Worm (Caenorhabditis elegans) whole organism, midembryonic: Measurements from ENCODE around the gene lurp-4.
A peak's percentile ranks its signal among the peaks of the same experiment; 100 is the strongest.

Experiments used
- T22C8.4 ChIP-seq: fragments of 200-800 bp; sonication (Bioruptor generic); IDR thresholded peaks from 2 replicates; pipeline ENCODE4 v1.3.6; 2022; ENCODE audit warnings: missing genetic modification characterization, missing compliant biosample characterization
- cog-1 ChIP-seq: sonication (generic microtip); optimal IDR thresholded peaks from 2 replicates; lab custom pipeline; 2016; ENCODE audit warnings: missing genetic modification characterization, missing compliant biosample characterization
- flt-1 ChIP-seq: fragments of 200-800 bp; sonication (Bioruptor generic); IDR thresholded peaks from 2 replicates; pipeline ENCODE4 v1.3.6; 2022; ENCODE audit warnings: missing genetic modification characterization, missing compliant biosample characterization
- klf-2 ChIP-seq: fragments of 200-800 bp; sonication (Bioruptor generic); conservative IDR thresholded peaks from 2 replicates; pipeline ENCODE4 v1.3.6; 2022; ENCODE audit warnings: missing genetic modification reagents, missing genetic modification characterization, missing compliant biosample characterization
- med-1 ChIP-seq: sonication (generic microtip); optimal IDR thresholded peaks from 2 replicates; lab custom pipeline; 2017; ENCODE audit warnings: missing genetic modification characterization, mild to moderate bottlenecking, missing compliant biosample characterization, antibody characterized with exemption, missing genetic modification reagents; ENCODE audit not compliant: insufficient read depth
- ref-1 ChIP-seq: fragments of 200-800 bp; sonication (Bioruptor generic); conservative IDR thresholded peaks from 2 replicates; pipeline ENCODE4 v1.3.6; 2022; ENCODE audit warnings: missing genetic modification reagents, missing genetic modification characterization, missing compliant biosample characterization
- tab-1 ChIP-seq: fragments of 200-800 bp; sonication (Bioruptor generic); IDR thresholded peaks from 2 replicates; pipeline ENCODE4 v1.3.6; 2022; ENCODE audit warnings: missing genetic modification characterization, missing compliant biosample characterization
- ztf-23 ChIP-seq: fragments of 200-800 bp; sonication (Bioruptor generic); IDR thresholded peaks from 2 replicates; pipeline ENCODE4 v1.3.6; 2022; ENCODE audit warnings: missing genetic modification reagents, missing genetic modification characterization, missing compliant biosample characterization
- ztf-29 ChIP-seq: fragments of 200-800 bp; sonication (Bioruptor generic); IDR thresholded peaks from 2 replicates; pipeline ENCODE4 v1.3.6; 2022; ENCODE audit warnings: missing genetic modification reagents, missing genetic modification characterization, missing compliant biosample characterization

The lurp-4 gene

ce11 chrV:13112937-13113497 lies 20.6 kb downstream of the lurp-4 start:
- TF ChIP-seq cog-1 (no peak), flt-1 (GFP tag; lab: Robert Waterston, UW) (no peak), ztf-23 (GFP tag; lab: Robert Waterston, UW) (no peak), ref-1 (GFP tag; lab: Robert Waterston, UW) (no peak), klf-2 (GFP tag; lab: Robert Waterston, UW) (no peak), med-1 (GFP tag; lab: Kevin White, UChicago) (no peak), T22C8.4 (no peak), ztf-29 (GFP tag; lab: Robert Waterston, UW) (no peak), tab-1 (no peak)

ce11 chrV:13114552-13115237 lies 22.2 kb downstream of the lurp-4 start:
- TF ChIP-seq ztf-23 (GFP tag; lab: Robert Waterston, UW), result no peak
- no peak for TF ChIP-seq med-1 (GFP tag; lab: Kevin White, UChicago)
- TF ChIP-seq cog-1, result no peak
- TF ChIP-seq T22C8.4, result no peak
- no peak for TF ChIP-seq flt-1 (GFP tag; lab: Robert Waterston, UW)
- no peak for TF ChIP-seq ztf-29 (GFP tag; lab: Robert Waterston, UW)
- no peak for TF ChIP-seq tab-1
- no peak for TF ChIP-seq ref-1 (GFP tag; lab: Robert Waterston, UW)
- no peak for TF ChIP-seq klf-2 (GFP tag; lab: Robert Waterston, UW)

ce11 chrV:13116114-13116603 lies 23.7 kb downstream of the lurp-4 start, which contains the start of gene acly-2:
TSS of gene acly-2 (plus strand) at chrV:13116488.
- TF ChIP-seq flt-1 (GFP tag; lab: Robert Waterston, UW) (no peak), cog-1 (no peak)

ce11 chrV:13120097-13120496 lies 27.6 kb downstream of the lurp-4 start, which contains the start of gene max-1:
TSS of gene max-1 (minus strand) at chrV:13120220.
- TF ChIP-seq flt-1 (GFP tag; lab: Robert Waterston, UW) (no peak), ztf-23 (GFP tag; lab: Robert Waterston, UW) (no peak), ref-1 (GFP tag; lab: Robert Waterston, UW) (no peak), tab-1 (no peak), med-1 (GFP tag; lab: Kevin White, UChicago) (no peak), klf-2 (GFP tag; lab: Robert Waterston, UW) (no peak), cog-1 (no peak), ztf-29 (GFP tag; lab: Robert Waterston, UW) (no peak), T22C8.4 (no peak)

ce11 chrV:13121266-13121665 lies 28.8 kb downstream of the lurp-4 start:
- no peak for TF ChIP-seq flt-1 (GFP tag; lab: Robert Waterston, UW)
- no peak for TF ChIP-seq med-1 (GFP tag; lab: Kevin White, UChicago)
- TF ChIP-seq cog-1, result no peak
- no peak for TF ChIP-seq ztf-29 (GFP tag; lab: Robert Waterston, UW)
- TF ChIP-seq T22C8.4, result no peak
- TF ChIP-seq klf-2 (GFP tag; lab: Robert Waterston, UW), result no peak
- no peak for TF ChIP-seq ref-1 (GFP tag; lab: Robert Waterston, UW)
- TF ChIP-seq tab-1, result no peak
- TF ChIP-seq ztf-23 (GFP tag; lab: Robert Waterston, UW), result no peak

- TF ChIP-seq tab-1 (no peak), flt-1 (GFP tag; lab: Robert Waterston, UW) (no peak), med-1 (GFP tag; lab: Kevin White, UChicago) (no peak), cog-1 (no peak), T22C8.4 (no peak), ztf-23 (GFP tag; lab: Robert Waterston, UW) (no peak), ztf-29 (GFP tag; lab: Robert Waterston, UW) (no peak), ref-1 (GFP tag; lab: Robert Waterston, UW) (no peak), klf-2 (GFP tag; lab: Robert Waterston, UW) (no peak)
Measured at ce11 chrV:13129895-13130294, 37.4 kb downstream of the lurp-4 start, which contains the start of gene eat-6. TSS of gene eat-6 (minus strand) at chrV:13129995.

ce11 chrV:13130439-13130840 lies 38.0 kb downstream of the lurp-4 start:
- TF ChIP-seq cog-1 (peak; percentile 25), T22C8.4 (peak; percentile 41; the same call in 1 of the 2 replicates), ref-1 (GFP tag; lab: Robert Waterston, UW) (no peak), klf-2 (GFP tag; lab: Robert Waterston, UW) (no peak), flt-1 (GFP tag; lab: Robert Waterston, UW) (no peak), tab-1 (0 out of 2 replicates have a peak, but pooled peaks have one; percentile 48), ztf-23 (GFP tag; lab: Robert Waterston, UW) (0 out of 2 replicates have a peak, but pooled peaks have one; percentile 50), ztf-29 (GFP tag; lab: Robert Waterston, UW) (no peak), med-1 (GFP tag; lab: Kevin White, UChicago) (no peak)

- TF ChIP-seq cog-1 (no peak), tab-1 (no peak)
Measured at ce11 chrV:13131487-13131886, 39.0 kb downstream of the lurp-4 start.

- no peak for TF ChIP-seq T22C8.4
- TF ChIP-seq tab-1, result no peak
- TF ChIP-seq med-1 (GFP tag; lab: Kevin White, UChicago), result no peak
- TF ChIP-seq cog-1, result no peak
- TF ChIP-seq ztf-23 (GFP tag; lab: Robert Waterston, UW), result no peak
- TF ChIP-seq ztf-29 (GFP tag; lab: Robert Waterston, UW), result no peak
- no peak for TF ChIP-seq ref-1 (GFP tag; lab: Robert Waterston, UW)
- TF ChIP-seq flt-1 (GFP tag; lab: Robert Waterston, UW), result no peak
- TF ChIP-seq klf-2 (GFP tag; lab: Robert Waterston, UW), result no peak
Measured at ce11 chrV:13133380-13133779, 40.9 kb downstream of the lurp-4 start, which contains the start of gene B0365.9. TSS of gene B0365.9 (minus strand) at chrV:13133565.
